Worm (Caenorhabditis elegans) whole organism, L3 larva: ENCODE results near the gene zyg-11.

ENCODE experiments used
- R02D3.7 ChIP-seq: fragments of 150-350 bp; optimal IDR thresholded peaks from 2 replicates; lab custom pipeline; 2014; ENCODE audit warnings: missing biosample characterization, missing genetic modification characterization
- aly-2 ChIP-seq: fragments of 150-350 bp; optimal IDR thresholded peaks from 2 replicates; lab custom pipeline; 2014; ENCODE audit warnings: missing biosample characterization, missing genetic modification characterization
- ama-1 ChIP-seq: fragments of 150-350 bp; optimal IDR thresholded peaks from 2 replicates; lab custom pipeline; 2018
- ceh-9 ChIP-seq: sonication (generic microtip); optimal IDR thresholded peaks from 2 replicates; lab custom pipeline; 2018; ENCODE audit warnings: missing biosample characterization, missing genetic modification characterization
- elt-2 ChIP-seq: sonication (generic microtip); optimal IDR thresholded peaks from 2 replicates; lab custom pipeline; 2016; ENCODE audit warnings: missing genetic modification reagents, mild to moderate bottlenecking, missing genetic modification characterization, missing compliant biosample characterization
- nhr-237 ChIP-seq: fragments of 150-350 bp; optimal IDR thresholded peaks from 2 replicates; lab custom pipeline; 2014; ENCODE audit warnings: missing biosample characterization, missing genetic modification characterization
- nhr-28 ChIP-seq: fragments of 150-350 bp; optimal IDR thresholded peaks from 2 replicates; lab custom pipeline; 2014; ENCODE audit warnings: missing biosample characterization, missing genetic modification characterization
- nhr-76 ChIP-seq: fragments of 150-350 bp; sonication (generic microtip); optimal IDR thresholded peaks from 5 replicates; lab custom pipeline; 2014; ENCODE audit warnings: missing biosample characterization, missing genetic modification characterization
- nhr-77 ChIP-seq: fragments of 150-350 bp; optimal IDR thresholded peaks from 2 replicates; lab custom pipeline; 2014; ENCODE audit warnings: missing biosample characterization, missing genetic modification characterization
- sea-2 ChIP-seq: fragments of 150-350 bp; sonication (generic microtip); optimal IDR thresholded peaks from 4 replicates; lab custom pipeline; 2014; ENCODE audit warnings: missing biosample characterization, missing genetic modification reagents, missing genetic modification characterization
- skn-1 ChIP-seq: fragments of 150-350 bp; optimal IDR thresholded peaks from 2 replicates; lab custom pipeline; 2014; ENCODE audit warnings: missing biosample characterization, missing genetic modification characterization
- tbx-2 ChIP-seq: sonication (generic microtip); optimal IDR thresholded peaks from 2 replicates; lab custom pipeline; 2016; ENCODE audit warnings: mild to moderate bottlenecking, missing genetic modification characterization, missing compliant biosample characterization

ce11 chrII:7990192-7990591 lies 27.3 kb upstream of the zyg-11 start:
- TF ChIP-seq R02D3.7 (tag; lab: Kevin White, UChicago) (no peak), elt-2 (tag; lab: Kevin White, UChicago) (no peak), nhr-77 (tag; lab: Kevin White, UChicago) (no peak), skn-1 (tag; lab: Kevin White, UChicago) (no peak), nhr-76 (no peak), ama-1 (lab: Kevin White, UChicago) (no peak), tbx-2 (tag; lab: Kevin White, UChicago) (no peak), aly-2 (tag; lab: Kevin White, UChicago) (no peak), nhr-28 (tag; lab: Kevin White, UChicago) (no peak), nhr-237 (tag; lab: Kevin White, UChicago) (no peak), sea-2 (no peak), ceh-9 (no peak)
